Worm (Caenorhabditis elegans) whole organism, L2 larva: ENCODE results near the gene C53D6.10.

Experiments
- blmp-1 ChIP-seq: sonication (generic microtip); optimal IDR thresholded peaks from 2 replicates; lab custom pipeline; 2017; ENCODE audit warnings: missing genetic modification characterization, mild to moderate bottlenecking, missing compliant biosample characterization, antibody characterized with exemption, moderate library complexity; ENCODE audit not compliant: insufficient read depth
- lin-11 ChIP-seq: fragments of 150-350 bp; sonication (generic microtip); optimal IDR thresholded peaks from 2 replicates; lab custom pipeline; 2014; ENCODE audit warnings: missing biosample characterization, missing genetic modification characterization, inconsistent platforms, mixed read lengths
- zag-1 ChIP-seq: fragments of 150-350 bp; optimal IDR thresholded peaks from 2 replicates; lab custom pipeline; 2014; ENCODE audit warnings: missing biosample characterization, missing genetic modification characterization

ce11 chrIV:9000664-9001063 is 33.6 kb downstream of the C53D6.10 start:
- TF ChIP-seq zag-1 (tag; lab: Kevin White, UChicago) (no peak), lin-11 (tag; lab: Kevin White, UChicago) (no peak), blmp-1 (tag; lab: Kevin White, UChicago) (no peak)
